Worm (Caenorhabditis elegans) whole organism, late embryonic: ENCODE measurements around the gene smex-2.

Experiments
- K02D7.2 ChIP-seq: sonication (generic microtip); optimal IDR thresholded peaks from 2 replicates; lab custom pipeline; 2017; ENCODE audit warnings: mild to moderate bottlenecking, missing genetic modification characterization, missing compliant biosample characterization
- T23F11.4 ChIP-seq: fragments of 200-800 bp; sonication (Bioruptor generic); optimal IDR thresholded peaks from 2 replicates; lab custom pipeline; 2018; ENCODE audit warnings: mild to moderate bottlenecking, missing genetic modification characterization, missing compliant biosample characterization
- ama-1 ChIP-seq: fragments of 150-350 bp; optimal IDR thresholded peaks from 2 replicates; lab custom pipeline; 2014
- ceh-14 ChIP-seq: sonication (generic microtip); optimal IDR thresholded peaks from 2 replicates; lab custom pipeline; 2016; ENCODE audit warnings: missing genotype, missing genetic modification characterization, missing compliant biosample characterization
- ceh-22 ChIP-seq: sonication (generic microtip); optimal IDR thresholded peaks from 2 replicates; lab custom pipeline; 2017; ENCODE audit warnings: missing biosample characterization, missing genetic modification characterization
- ceh-24 ChIP-seq: sonication (generic microtip); optimal IDR thresholded peaks from 2 replicates; lab custom pipeline; 2016; ENCODE audit warnings: mild to moderate bottlenecking, missing genetic modification characterization, missing compliant biosample characterization
- ceh-48 ChIP-seq: sonication (generic microtip); optimal IDR thresholded peaks from 2 replicates; lab custom pipeline; 2016; ENCODE audit warnings: missing genetic modification characterization, inconsistent platforms, missing compliant biosample characterization
- ceh-9 ChIP-seq: sonication (generic microtip); optimal IDR thresholded peaks from 2 replicates; lab custom pipeline; 2016; ENCODE audit warnings: mild to moderate bottlenecking, missing genetic modification characterization, inconsistent platforms, missing compliant biosample characterization
- elt-4 ChIP-seq: sonication (generic microtip); optimal IDR thresholded peaks from 2 replicates; lab custom pipeline; 2016; ENCODE audit warnings: missing genetic modification characterization, missing compliant biosample characterization
- eyg-1 ChIP-seq: sonication (generic microtip); optimal IDR thresholded peaks from 2 replicates; lab custom pipeline; 2016; ENCODE audit warnings: missing genotype, missing genetic modification characterization, missing compliant biosample characterization
- fkh-10 ChIP-seq: fragments of 150-350 bp; optimal IDR thresholded peaks from 2 replicates; lab custom pipeline; 2014; ENCODE audit warnings: missing biosample characterization, missing genetic modification reagents, missing genetic modification characterization
- fkh-6 ChIP-seq: sonication (generic microtip); optimal IDR thresholded peaks from 2 replicates; lab custom pipeline; 2016; ENCODE audit warnings: missing genetic modification characterization, missing compliant biosample characterization
- hlh-6 ChIP-seq: sonication (generic microtip); optimal IDR thresholded peaks from 2 replicates; lab custom pipeline; 2016; ENCODE audit warnings: missing genotype, missing genetic modification characterization, missing compliant biosample characterization
- hlh-8 ChIP-seq: sonication (generic microtip); optimal IDR thresholded peaks from 2 replicates; lab custom pipeline; 2016; ENCODE audit warnings: missing genotype, missing genetic modification characterization, missing compliant biosample characterization
- lin-11 ChIP-seq: fragments of 200-800 bp; sonication (Bioruptor generic); optimal IDR thresholded peaks from 2 replicates; lab custom pipeline; 2018; ENCODE audit warnings: mild to moderate bottlenecking, missing genetic modification characterization, missing compliant biosample characterization
- madf-2 ChIP-seq: sonication (generic microtip); optimal IDR thresholded peaks from 2 replicates; lab custom pipeline; 2017; ENCODE audit warnings: missing genetic modification characterization, missing compliant biosample characterization
- mec-3 ChIP-seq: sonication (generic microtip); optimal IDR thresholded peaks from 2 replicates; lab custom pipeline; 2016; ENCODE audit warnings: borderline replicate concordance, missing genetic modification characterization, missing compliant biosample characterization
- nfya-1 ChIP-seq: sonication (generic microtip); optimal IDR thresholded peaks from 2 replicates; lab custom pipeline; 2017; ENCODE audit warnings: missing genetic modification characterization, mild to moderate bottlenecking, missing compliant biosample characterization, antibody characterized with exemption, moderate library complexity
- nhr-11 ChIP-seq: fragments of 150-350 bp; optimal IDR thresholded peaks from 2 replicates; lab custom pipeline; 2014; ENCODE audit warnings: missing biosample characterization, missing genetic modification characterization
- npax-4 ChIP-seq: sonication (generic microtip); optimal IDR thresholded peaks from 2 replicates; lab custom pipeline; 2016; ENCODE audit warnings: missing genetic modification characterization, missing compliant biosample characterization
- pag-3 ChIP-seq: sonication (generic microtip); optimal IDR thresholded peaks from 2 replicates; lab custom pipeline; 2016; ENCODE audit warnings: missing compliant biosample characterization, missing genetic modification characterization, borderline replicate concordance
- pat-9 ChIP-seq: fragments of 200-800 bp; sonication (Bioruptor generic); optimal IDR thresholded peaks from 2 replicates; lab custom pipeline; 2018; ENCODE audit warnings: mild to moderate bottlenecking, missing genetic modification characterization, moderate library complexity, missing compliant biosample characterization
- pax-1 ChIP-seq: fragments of 150-350 bp; optimal IDR thresholded peaks from 2 replicates; lab custom pipeline; 2014; ENCODE audit warnings: missing biosample characterization, missing genetic modification characterization
- pha-2 ChIP-seq: sonication (generic microtip); optimal IDR thresholded peaks from 2 replicates; lab custom pipeline; 2017; ENCODE audit warnings: mild to moderate bottlenecking, missing genetic modification characterization, missing compliant biosample characterization
- ref-2 ChIP-seq: sonication (generic microtip); optimal IDR thresholded peaks from 2 replicates; lab custom pipeline; 2016; ENCODE audit warnings: missing genetic modification characterization, missing compliant biosample characterization
- rnt-1 ChIP-seq: sonication (generic microtip); optimal IDR thresholded peaks from 2 replicates; lab custom pipeline; 2016; ENCODE audit warnings: missing genetic modification characterization, missing compliant biosample characterization
- sdc-2 ChIP-seq: sonication (generic microtip); optimal IDR thresholded peaks from 2 replicates; lab custom pipeline; 2016; ENCODE audit warnings: missing genotype, missing genetic modification characterization, missing compliant biosample characterization
- sox-4 ChIP-seq: sonication (generic microtip); optimal IDR thresholded peaks from 2 replicates; lab custom pipeline; 2017; ENCODE audit warnings: mild to moderate bottlenecking, missing genetic modification characterization, inconsistent platforms, missing compliant biosample characterization
- tbx-7 ChIP-seq: sonication (generic microtip); optimal IDR thresholded peaks from 2 replicates; lab custom pipeline; 2016; ENCODE audit warnings: missing genotype, missing genetic modification characterization, missing compliant biosample characterization
- ttx-3 ChIP-seq: sonication (generic microtip); optimal IDR thresholded peaks from 2 replicates; lab custom pipeline; 2016; ENCODE audit warnings: missing genetic modification reagents, missing genetic modification characterization, missing compliant biosample characterization
- unc-3 ChIP-seq, 2 experiments: fragments of 200-800 bp in 1 of 2; sonication (Bioruptor generic) in 1 of 2; sonication (generic microtip) in 1 of 2; conservative IDR thresholded peaks in 1 of 2; optimal IDR thresholded peaks in 1 of 2; 2 replicates each; pipeline versions ENCODE4 v1.3.6 to Lab custom; 2016 to 2022; ENCODE audit warnings: missing compliant biosample characterization in 2 of 2, missing genetic modification characterization in 2 of 2, missing genetic modification reagents in 1 of 2
- unc-42 ChIP-seq: sonication (generic microtip); optimal IDR thresholded peaks from 2 replicates; lab custom pipeline; 2016; ENCODE audit warnings: missing genotype, missing genetic modification characterization, missing compliant biosample characterization
- unc-55 ChIP-seq: sonication (generic microtip); optimal IDR thresholded peaks from 2 replicates; lab custom pipeline; 2017; ENCODE audit warnings: missing biosample characterization, missing genetic modification reagents, missing genetic modification characterization
- unc-86 ChIP-seq: sonication (generic microtip); optimal IDR thresholded peaks from 2 replicates; lab custom pipeline; 2016; ENCODE audit warnings: missing genetic modification characterization, missing compliant biosample characterization
- zip-5 ChIP-seq: sonication (generic microtip); optimal IDR thresholded peaks from 2 replicates; lab custom pipeline; 2016; ENCODE audit warnings: missing genetic modification characterization, missing compliant biosample characterization

Gene smex-2

ce11 chrX:2079536-2079935 lies 40.3 kb upstream of the smex-2 start, which contains the start of gene F49H12.4:
TSS of gene F49H12.4 (plus strand) at chrX:2079836.
- TF ChIP-seq unc-86 (tag; lab: Kevin White, UChicago): no peak
- no peak for TF ChIP-seq ceh-22 (tag; lab: Kevin White, UChicago)
- TF ChIP-seq npax-4 (tag; lab: Kevin White, UChicago): no peak
- TF ChIP-seq unc-3 (GFP tag; conservative IDR thresholded peaks at IDR 0.05; lab: Robert Waterston, UW): no peak
- no peak for TF ChIP-seq unc-3 (tag; optimal IDR thresholded peaks at IDR 0.05; lab: Kevin White, UChicago)
- no peak for TF ChIP-seq tbx-7
- TF ChIP-seq T23F11.4 (GFP tag; lab: Kevin White, UChicago): no peak
- TF ChIP-seq rnt-1 (tag; lab: Kevin White, UChicago): no peak
- TF ChIP-seq hlh-8 (tag; lab: Kevin White, UChicago): no peak
- TF ChIP-seq lin-11: no peak
- TF ChIP-seq sox-4 (tag; lab: Kevin White, UChicago): no peak
- TF ChIP-seq ref-2 (tag; lab: Kevin White, UChicago): no peak
- no peak for TF ChIP-seq K02D7.2 (tag; lab: Kevin White, UChicago)
- TF ChIP-seq unc-55 (GFP tag; lab: Kevin White, UChicago): no peak
- TF ChIP-seq fkh-10 (GFP tag; lab: Kevin White, UChicago): no peak
- no peak for TF ChIP-seq ceh-14 (tag; lab: Kevin White, UChicago)
- TF ChIP-seq pax-1 (tag; lab: Kevin White, UChicago): no peak

- TF ChIP-seq pha-2 (tag; lab: Kevin White, UChicago): no peak
- TF ChIP-seq hlh-6: no peak
- TF ChIP-seq unc-42: no peak
- no peak for TF ChIP-seq nhr-11 (tag; lab: Kevin White, UChicago)
- no peak for TF ChIP-seq mec-3
- no peak for TF ChIP-seq lin-11
- no peak for TF ChIP-seq tbx-7
These were observed 39.6 kb upstream of the smex-2 start for ce11 chrX:2078822-2079221.

ce11 chrX:2075169-2075568 lies 35.9 kb upstream of the smex-2 start:
- TF ChIP-seq ceh-22 (tag; lab: Kevin White, UChicago) (no peak), eyg-1 (tag; lab: Kevin White, UChicago) (no peak), hlh-8 (tag; lab: Kevin White, UChicago) (no peak), pax-1 (tag; lab: Kevin White, UChicago) (no peak), nfya-1 (tag; lab: Kevin White, UChicago) (no peak), ceh-9 (no peak), unc-42 (no peak), madf-2 (tag; lab: Kevin White, UChicago) (no peak), pag-3 (tag; lab: Kevin White, UChicago) (no peak), sdc-2 (no peak), unc-55 (GFP tag; lab: Kevin White, UChicago) (no peak), fkh-6 (tag; lab: Kevin White, UChicago) (no peak), ceh-24 (tag; lab: Kevin White, UChicago) (no peak), pat-9 (tag; lab: Kevin White, UChicago) (no peak), ttx-3 (tag; lab: Kevin White, UChicago) (no peak)

- TF ChIP-seq rnt-1 (tag; lab: Kevin White, UChicago) (no peak), mec-3 (no peak), sdc-2 (no peak), ceh-48 (tag; lab: Kevin White, UChicago) (no peak), fkh-10 (GFP tag; lab: Kevin White, UChicago) (no peak), ceh-9 (no peak), zip-5 (no peak), pat-9 (tag; lab: Kevin White, UChicago) (no peak), ama-1 (lab: Kevin White, UChicago) (no peak), elt-4 (tag; lab: Kevin White, UChicago) (no peak)
These were observed 34.8 kb upstream of the smex-2 start, which contains the start of gene txdc-12.2 for ce11 chrX:2074055-2074454. TSS of gene txdc-12.2 (plus strand) at chrX:2074450.
